Fruit fly (Drosophila melanogaster): Measurements from ENCODE around the gene CG16781.

dm6 chrX:3429952-3430351 lies 33.9 kb downstream of the CG16781 start:
- TF ChIP-seq CG8478 (optimal IDR thresholded peaks at IDR 0.05): no peak
- no peak for TF ChIP-seq psq (optimal IDR thresholded peaks at IDR 0.05)
- TF ChIP-seq pan (optimal IDR thresholded peaks at IDR 0.05): no peak
- TF ChIP-seq usp (GFP tag; optimal IDR thresholded peaks at IDR 0.05): no peak
- TF ChIP-seq EcR (GFP tag; optimal IDR thresholded peaks at IDR 0.05): no peak
- no peak for TF ChIP-seq Dll (optimal IDR thresholded peaks at IDR 0.05)
